Worm (Caenorhabditis elegans) whole organism, L4/young adult: ENCODE measurements around the gene K08F4.3.

Experiments
- dao-5 ChIP-seq: sonication (generic microtip); optimal IDR thresholded peaks from 2 replicates; lab custom pipeline; 2016; ENCODE audit warnings: missing genotype, missing genetic modification characterization, moderate library complexity, missing compliant biosample characterization
- him-1 ChIP-seq: sonication (generic microtip); optimal IDR thresholded peaks from 2 replicates; lab custom pipeline; 2016; ENCODE audit warnings: missing genotype, missing genetic modification reagents, missing genetic modification characterization, missing compliant biosample characterization

DNA sequence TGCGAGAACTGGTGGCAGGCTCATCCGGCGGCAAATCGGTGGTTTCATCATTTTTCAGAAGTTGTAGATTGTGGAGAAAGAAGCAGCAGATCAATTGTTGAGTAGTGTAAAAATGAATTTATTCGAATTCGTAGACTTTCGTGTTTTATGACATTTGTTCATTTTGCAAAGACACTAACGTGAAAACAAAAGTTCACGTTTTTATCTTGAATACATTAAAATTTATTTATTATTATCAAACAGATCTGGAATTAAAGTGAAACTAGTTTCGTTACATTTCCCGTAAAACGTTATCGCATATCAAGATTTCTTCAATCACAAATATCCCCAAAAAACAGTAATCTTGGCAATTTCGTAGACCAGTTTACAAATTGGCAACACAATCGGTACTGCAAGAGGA is 17.8 kb downstream of the K08F4.3 start, which contains the start of gene T14G10.8:
- TF ChIP-seq him-1 (tag; lab: Kevin White, UChicago) (no peak), dao-5 (tag; lab: Kevin White, UChicago) (no peak)
